Worm (Caenorhabditis elegans): ENCODE data around the gene poml-4.

The poml-4 gene

ce11 chrII:1529057-1529456 lies 11.7 kb upstream of the poml-4 start, which contains the start of gene Y51H7BR.4:
Gene Y51H7BR.4, plus strand, starts transcription at chrII:1529357.
- no peak for TF ChIP-seq elt-2 (tag; optimal IDR thresholded peaks at IDR 0.05)
- TF ChIP-seq madf-2 (tag; optimal IDR thresholded peaks at IDR 0.05): no peak
- TF ChIP-seq nfya-1 (tag; optimal IDR thresholded peaks at IDR 0.05): no peak
- no peak for TF ChIP-seq pros-1 (tag; optimal IDR thresholded peaks at IDR 0.05)
- TF ChIP-seq ama-1 (optimal IDR thresholded peaks at IDR 0.05): no peak
- TF ChIP-seq ceh-31 (tag; optimal IDR thresholded peaks at IDR 0.05): no peak
- TF ChIP-seq ceh-34 (tag; optimal IDR thresholded peaks at IDR 0.05): no peak
- no peak for TF ChIP-seq Y22D7AL.16 (tag; optimal IDR thresholded peaks at IDR 0.05)
- TF ChIP-seq ceh-24 (tag; optimal IDR thresholded peaks at IDR 0.05): no peak
- TF ChIP-seq fax-1 (tag; optimal IDR thresholded peaks at IDR 0.05): no peak
- TF ChIP-seq K09A11.1 (tag; optimal IDR thresholded peaks at IDR 0.05; ENCODE audit: insufficient read depth): no peak
- TF ChIP-seq ttx-3 (tag; optimal IDR thresholded peaks at IDR 0.05): no peak

ce11 chrII:1535931-1536330 lies 4.8 kb upstream of the poml-4 start, which contains the start of gene fbxb-43:
Gene fbxb-43, plus strand, starts transcription at chrII:1536231.
- TF ChIP-seq ceh-34 (tag; optimal IDR thresholded peaks at IDR 0.05) (no peak), sdc-2 (tag; optimal IDR thresholded peaks at IDR 0.05) (no peak), pros-1 (tag; optimal IDR thresholded peaks at IDR 0.05) (no peak), dmd-4 (tag; optimal IDR thresholded peaks at IDR 0.05; ENCODE audit: borderline replicate concordance) (no peak), unc-42 (tag; optimal IDR thresholded peaks at IDR 0.05) (no peak), sox-2 (GFP tag; IDR thresholded peaks at IDR 0.05) (no peak), pqm-1 (tag; optimal IDR thresholded peaks at IDR 0.05) (no peak), ceh-19 (GFP tag; optimal IDR thresholded peaks at IDR 0.05) (no peak), ceh-31 (tag; optimal IDR thresholded peaks at IDR 0.05) (no peak), pha-4 (tag; optimal IDR thresholded peaks at IDR 0.05) (no peak), npax-4 (tag; optimal IDR thresholded peaks at IDR 0.05) (no peak), nhr-232 (tag; optimal IDR thresholded peaks at IDR 0.05) (no peak), gmeb-2 (tag; optimal IDR thresholded peaks at IDR 0.05) (no peak), ceh-45 (GFP tag; IDR thresholded peaks at IDR 0.05) (no peak), elt-4 (tag; optimal IDR thresholded peaks at IDR 0.05) (no peak), pat-9 (tag; optimal IDR thresholded peaks at IDR 0.05) (no peak), tbx-7 (tag; optimal IDR thresholded peaks at IDR 0.05) (no peak), rnt-1 (tag; optimal IDR thresholded peaks at IDR 0.05) (no peak), T23F11.4 (GFP tag; optimal IDR thresholded peaks at IDR 0.05) (no peak), fax-1 (tag; optimal IDR thresholded peaks at IDR 0.05) (no peak)

- TF ChIP-seq unc-3 (GFP tag; conservative IDR thresholded peaks at IDR 0.05): no peak
- no peak for TF ChIP-seq unc-3 (tag; optimal IDR thresholded peaks at IDR 0.05)
- no peak for TF ChIP-seq hlh-13 (GFP tag; optimal IDR thresholded peaks at IDR 0.05)
- TF ChIP-seq unc-86 (tag; optimal IDR thresholded peaks at IDR 0.05): no peak
- TF ChIP-seq elt-4 (tag; optimal IDR thresholded peaks at IDR 0.05): no peak
- no peak for TF ChIP-seq C08G9.2 (tag; optimal IDR thresholded peaks at IDR 0.05)
- no peak for TF ChIP-seq nhr-232 (tag; optimal IDR thresholded peaks at IDR 0.05)
- no peak for TF ChIP-seq ceh-9 (tag; optimal IDR thresholded peaks at IDR 0.05)
- no peak for TF ChIP-seq ref-2 (tag; optimal IDR thresholded peaks at IDR 0.05)
- no peak for TF ChIP-seq syd-9 (tag; optimal IDR thresholded peaks at IDR 0.05)
- no peak for TF ChIP-seq sdc-2 (tag; optimal IDR thresholded peaks at IDR 0.05)
- TF ChIP-seq pax-1 (tag; optimal IDR thresholded peaks at IDR 0.05): no peak
Observed at ce11 chrII:1537321-1537720, 3.4 kb upstream of the poml-4 start, which contains the start of gene fbxb-42. Gene fbxb-42, plus strand, starts transcription at chrII:1537621.

- no peak for TF ChIP-seq pqm-1 (tag; optimal IDR thresholded peaks at IDR 0.05)
- TF ChIP-seq nhr-11 (tag; optimal IDR thresholded peaks at IDR 0.05): no peak
- no peak for TF ChIP-seq nfya-1 (tag; optimal IDR thresholded peaks at IDR 0.05)
- no peak for TF ChIP-seq ceh-45 (GFP tag; IDR thresholded peaks at IDR 0.05)
- TF ChIP-seq ceh-19 (GFP tag; optimal IDR thresholded peaks at IDR 0.05): no peak
- TF ChIP-seq ceh-30 (tag; optimal IDR thresholded peaks at IDR 0.05): no peak
- no peak for TF ChIP-seq eyg-1 (tag; optimal IDR thresholded peaks at IDR 0.05)
- TF ChIP-seq sdc-2 (tag; optimal IDR thresholded peaks at IDR 0.05): no peak
- TF ChIP-seq elt-2 (tag; optimal IDR thresholded peaks at IDR 0.05): no peak
- TF ChIP-seq unc-42 (tag; optimal IDR thresholded peaks at IDR 0.05): no peak
- no peak for TF ChIP-seq ztf-16 (tag; optimal IDR thresholded peaks at IDR 0.05)
- TF ChIP-seq hlh-6 (tag; optimal IDR thresholded peaks at IDR 0.05): no peak
- TF ChIP-seq ceh-9 (tag; optimal IDR thresholded peaks at IDR 0.05): no peak
- no peak for TF ChIP-seq syd-9 (tag; optimal IDR thresholded peaks at IDR 0.05)
Observed at ce11 chrII:1538589-1538988, 2.1 kb upstream of the poml-4 start, which contains the start of gene fbxb-44. Gene fbxb-44, plus strand, starts transcription at chrII:1538889.

Data from whole organism, late embryonic.